Worm (Caenorhabditis elegans) whole organism, mixed stage, embryonic: Measurements from ENCODE around the gene ajm-1.

Experiments
- M03D4.4 ChIP-seq: sonication (generic microtip); optimal IDR thresholded peaks from 2 replicates; lab custom pipeline; 2017; ENCODE audit warnings: mild to moderate bottlenecking, missing genetic modification characterization, missing compliant biosample characterization
- bed-3 ChIP-seq: fragments of 200-800 bp; sonication (Bioruptor generic); optimal IDR thresholded peaks from 3 replicates; lab custom pipeline; 2018; ENCODE audit warnings: mild to moderate bottlenecking, missing genetic modification characterization, moderate library complexity, missing compliant biosample characterization
- blmp-1 ChIP-seq: fragments of 150-350 bp; optimal IDR thresholded peaks from 2 replicates; lab custom pipeline; 2014; ENCODE audit warnings: missing biosample characterization, missing genetic modification characterization
- ceh-43 ChIP-seq: fragments of 200-800 bp; sonication (Bioruptor generic); optimal IDR thresholded peaks from 2 replicates; lab custom pipeline; 2018; ENCODE audit warnings: mild to moderate bottlenecking, missing genetic modification characterization, moderate library complexity, missing compliant biosample characterization
- ces-1 ChIP-seq: fragments of 150-350 bp; optimal IDR thresholded peaks from 2 replicates; lab custom pipeline; 2014; ENCODE audit warnings: missing biosample characterization, missing genetic modification reagents, missing genetic modification characterization
- elt-1 ChIP-seq: sonication (generic microtip); optimal IDR thresholded peaks from 2 replicates; lab custom pipeline; 2017; ENCODE audit warnings: missing genetic modification characterization, mild to moderate bottlenecking, missing compliant biosample characterization, antibody characterized with exemption, moderate library complexity, borderline replicate concordance; ENCODE audit not compliant: insufficient read depth
- elt-3 ChIP-seq: fragments of 150-350 bp; optimal IDR thresholded peaks from 2 replicates; lab custom pipeline; 2014; ENCODE audit warnings: missing biosample characterization, missing genetic modification characterization
- flh-1 ChIP-seq: fragments of 200-800 bp; sonication (Bioruptor generic); optimal IDR thresholded peaks from 2 replicates; lab custom pipeline; 2018; ENCODE audit warnings: mild to moderate bottlenecking, missing genetic modification characterization, moderate library complexity, missing compliant biosample characterization
- ham-2 ChIP-seq: fragments of 200-800 bp; sonication (Bioruptor generic); optimal IDR thresholded peaks from 2 replicates; lab custom pipeline; 2018; ENCODE audit warnings: mild to moderate bottlenecking, missing genetic modification characterization, missing compliant biosample characterization
- hlh-1 ChIP-seq: fragments of 150-350 bp; optimal IDR thresholded peaks from 2 replicates; lab custom pipeline; 2014; ENCODE audit warnings: missing biosample characterization, missing genetic modification reagents, missing genetic modification characterization
- lin-13 ChIP-seq: fragments of 150-350 bp; optimal IDR thresholded peaks from 2 replicates; lab custom pipeline; 2014; ENCODE audit warnings: missing biosample characterization, missing genetic modification characterization
- lsy-2 ChIP-seq: fragments of 150-350 bp; optimal IDR thresholded peaks from 2 replicates; lab custom pipeline; 2014; ENCODE audit warnings: missing biosample characterization, missing genetic modification characterization
- mab-5 ChIP-seq: fragments of 150-350 bp; optimal IDR thresholded peaks from 2 replicates; lab custom pipeline; 2014; ENCODE audit warnings: missing biosample characterization, missing genetic modification characterization
- mep-1 ChIP-seq: fragments of 150-350 bp; optimal IDR thresholded peaks from 2 replicates; lab custom pipeline; 2017; ENCODE audit warnings: missing biosample characterization, missing genetic modification reagents, missing genetic modification characterization, inconsistent platforms
- mls-2 ChIP-seq: sonication (generic microtip); optimal IDR thresholded peaks from 2 replicates; lab custom pipeline; 2016; ENCODE audit warnings: mild to moderate bottlenecking, missing genetic modification characterization, moderate library complexity, missing compliant biosample characterization
- nhr-12 ChIP-seq: fragments of 150-350 bp; optimal IDR thresholded peaks from 2 replicates; lab custom pipeline; 2014; ENCODE audit warnings: missing biosample characterization, missing genetic modification characterization
- nhr-2 ChIP-seq: fragments of 150-350 bp; optimal IDR thresholded peaks from 2 replicates; lab custom pipeline; 2014; ENCODE audit warnings: missing biosample characterization, missing genetic modification characterization
- nhr-237 ChIP-seq: fragments of 150-350 bp; optimal IDR thresholded peaks from 2 replicates; lab custom pipeline; 2014; ENCODE audit warnings: missing biosample characterization, missing genetic modification characterization
- nhr-28 ChIP-seq: fragments of 150-350 bp; optimal IDR thresholded peaks from 2 replicates; lab custom pipeline; 2014; ENCODE audit warnings: missing biosample characterization, missing genetic modification characterization
- nhr-76 ChIP-seq: sonication (generic microtip); optimal IDR thresholded peaks from 2 replicates; lab custom pipeline; 2017; ENCODE audit warnings: missing biosample characterization, missing genetic modification characterization
- pha-4 ChIP-seq: fragments of 150-350 bp; optimal IDR thresholded peaks from 2 replicates; lab custom pipeline; 2018; ENCODE audit warnings: missing biosample characterization, missing genetic modification reagents, missing genetic modification characterization
- sem-2 ChIP-seq: fragments of 200-800 bp; sonication (Bioruptor generic); optimal IDR thresholded peaks from 2 replicates; lab custom pipeline; 2018; ENCODE audit warnings: mild to moderate bottlenecking, missing genetic modification characterization, missing compliant biosample characterization
- sptf-1 ChIP-seq: sonication (generic microtip); optimal IDR thresholded peaks from 2 replicates; lab custom pipeline; 2017; ENCODE audit warnings: mild to moderate bottlenecking, missing genetic modification characterization, moderate library complexity, missing compliant biosample characterization
- tbx-8 ChIP-seq: fragments of 200-800 bp; sonication (Bioruptor generic); optimal IDR thresholded peaks from 2 replicates; lab custom pipeline; 2018; ENCODE audit warnings: mild to moderate bottlenecking, missing genetic modification characterization, moderate library complexity, missing compliant biosample characterization
- unc-120 ChIP-seq: sonication (generic microtip); optimal IDR thresholded peaks from 2 replicates; lab custom pipeline; 2017; ENCODE audit warnings: missing genetic modification characterization, missing compliant biosample characterization; ENCODE audit not compliant: poor library complexity, severe bottlenecking
- unc-62 ChIP-seq: fragments of 150-350 bp; optimal IDR thresholded peaks from 2 replicates; lab custom pipeline; 2014; ENCODE audit warnings: missing biosample characterization, missing genetic modification reagents, missing genetic modification characterization
- zip-8 ChIP-seq: fragments of 150-350 bp; optimal IDR thresholded peaks from 2 replicates; lab custom pipeline; 2014; ENCODE audit warnings: missing biosample characterization, missing genetic modification characterization
- ztf-11 ChIP-seq: fragments of 150-350 bp; optimal IDR thresholded peaks from 2 replicates; lab custom pipeline; 2014; ENCODE audit warnings: missing biosample characterization, missing genetic modification characterization

Gene ajm-1

DNA sequence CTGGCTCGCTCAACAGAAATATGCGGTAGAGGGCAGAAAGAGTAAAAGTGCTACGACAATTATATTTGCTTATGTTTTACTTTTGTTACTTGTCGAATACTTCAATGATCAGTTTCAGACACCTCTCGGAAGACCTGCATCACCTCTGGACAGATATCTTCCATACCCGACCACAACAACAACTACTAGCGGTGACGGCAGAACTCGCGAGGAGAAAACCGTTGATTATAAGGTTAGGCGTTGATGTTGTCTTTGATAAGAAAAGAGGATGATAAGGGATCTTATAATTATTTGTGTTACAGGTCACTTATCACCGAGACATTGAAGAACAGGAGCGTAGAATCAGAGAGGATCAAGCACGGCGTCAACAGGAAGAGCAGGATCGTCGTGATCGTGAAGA is 22.3 kb downstream of the ajm-1 start:
- TF ChIP-seq nhr-12 (tag; lab: Kevin White, UChicago) (no peak), pha-4 (tag; lab: Kevin White, UChicago) (no peak), ces-1 (GFP tag; lab: Kevin White, UChicago) (no peak)

DNA sequence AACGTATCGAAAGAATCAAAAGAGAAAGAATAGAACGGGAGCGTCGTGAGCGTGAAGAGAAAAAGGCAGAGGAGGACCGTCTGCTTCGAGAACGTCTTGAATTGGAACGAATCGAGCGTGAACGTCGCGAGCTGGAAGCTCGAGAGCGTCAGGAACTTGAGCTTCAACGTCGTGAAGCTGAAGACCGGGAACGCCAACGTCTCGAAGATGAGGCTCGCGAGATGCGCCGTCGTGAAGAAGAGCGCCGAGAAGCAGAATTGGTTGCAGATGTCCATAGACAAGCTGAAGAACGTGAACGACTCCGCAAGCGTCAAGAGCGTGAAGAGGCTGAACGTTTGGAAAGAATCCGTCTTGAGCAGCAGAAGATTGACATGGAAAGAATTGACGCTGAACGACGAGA is 23.1 kb downstream of the ajm-1 start:
- TF ChIP-seq M03D4.4: no peak
- no peak for TF ChIP-seq pha-4 (tag; lab: Kevin White, UChicago)

DNA sequence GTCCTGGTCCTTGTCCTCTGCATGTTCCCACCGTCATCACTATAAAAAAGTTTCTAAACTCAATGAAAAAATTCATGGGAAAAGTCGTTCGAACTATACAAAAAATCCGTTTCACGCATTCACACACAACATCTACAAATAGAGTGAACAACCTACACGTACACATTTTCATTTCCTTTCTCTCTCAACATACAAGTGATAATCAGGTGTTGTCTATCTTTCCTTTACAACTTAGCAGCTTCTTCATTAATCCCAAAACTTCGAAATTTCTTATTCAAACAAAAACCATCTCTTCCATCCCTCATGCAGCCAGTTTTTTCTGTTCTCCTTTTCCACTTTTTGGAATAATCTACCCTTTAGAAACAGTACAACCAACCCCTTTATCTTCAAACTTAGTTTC is 25.1 kb downstream of the ajm-1 start:
- no peak for TF ChIP-seq tbx-8 (GFP tag; lab: Kevin White, UChicago)
- no peak for TF ChIP-seq unc-120
- no peak for TF ChIP-seq ces-1 (GFP tag; lab: Kevin White, UChicago)
- TF ChIP-seq mls-2: no peak
- no peak for TF ChIP-seq ham-2
- TF ChIP-seq nhr-237 (tag; lab: Kevin White, UChicago): no peak
- TF ChIP-seq elt-3: no peak
- TF ChIP-seq unc-62 (GFP tag; lab: Kevin White, UChicago): no peak
- no peak for TF ChIP-seq ztf-11 (tag; lab: Kevin White, UChicago)
- TF ChIP-seq nhr-28 (tag; lab: Kevin White, UChicago): no peak
- no peak for TF ChIP-seq hlh-1
- TF ChIP-seq nhr-12 (tag; lab: Kevin White, UChicago): no peak
- TF ChIP-seq nhr-2: no peak
- no peak for TF ChIP-seq sem-2
- TF ChIP-seq ceh-43 (GFP tag; lab: Kevin White, UChicago): no peak

ce11 chrX:9111585-9111984 is 28.8 kb downstream of the ajm-1 start:
- TF ChIP-seq sem-2 (no peak), nhr-2 (no peak), ham-2 (no peak), nhr-237 (tag; lab: Kevin White, UChicago) (no peak), hlh-1 (no peak), nhr-28 (tag; lab: Kevin White, UChicago) (no peak), zip-8 (tag; lab: Kevin White, UChicago) (no peak), lin-13 (no peak), bed-3 (no peak)

DNA sequence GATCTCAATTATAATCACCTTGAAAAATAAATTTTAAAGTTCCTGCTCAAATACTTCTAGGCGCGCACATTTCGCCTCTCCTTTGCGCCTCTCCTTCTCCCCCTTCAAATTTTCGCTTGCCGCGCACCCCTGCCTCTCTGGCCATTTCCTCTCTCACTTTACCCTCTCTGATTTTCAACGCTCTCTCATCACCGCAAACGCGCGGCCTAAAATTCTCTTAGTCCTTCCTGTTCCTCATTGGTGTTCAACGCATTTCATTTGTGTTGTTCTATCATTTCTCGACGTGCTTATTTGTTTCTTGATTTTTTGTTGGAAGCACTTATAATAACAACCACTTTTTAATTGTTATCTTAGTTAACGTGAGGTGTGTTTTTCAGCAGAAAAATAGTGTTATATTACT is 31.1 kb downstream of the ajm-1 start, which contains the start of gene C25A11.2:
Gene C25A11.2, plus strand, starts transcription at position 238 of the 400 bp plus-strand sequence.
- TF ChIP-seq sptf-1 (peak; percentile 10), lin-13 (peak; percentile 11), pha-4 (tag; lab: Kevin White, UChicago) (peak; percentile 21), ces-1 (GFP tag; lab: Kevin White, UChicago) (peak; percentile 53), unc-120 (no peak), mep-1 (tag; lab: Kevin White, UChicago) (peak; percentile 24), lsy-2 (tag; lab: Kevin White, UChicago) (peak; percentile 14), blmp-1 (tag; lab: Kevin White, UChicago) (no peak)
- TF ChIP-seq, all 35 proteins: peak for 6

DNA sequence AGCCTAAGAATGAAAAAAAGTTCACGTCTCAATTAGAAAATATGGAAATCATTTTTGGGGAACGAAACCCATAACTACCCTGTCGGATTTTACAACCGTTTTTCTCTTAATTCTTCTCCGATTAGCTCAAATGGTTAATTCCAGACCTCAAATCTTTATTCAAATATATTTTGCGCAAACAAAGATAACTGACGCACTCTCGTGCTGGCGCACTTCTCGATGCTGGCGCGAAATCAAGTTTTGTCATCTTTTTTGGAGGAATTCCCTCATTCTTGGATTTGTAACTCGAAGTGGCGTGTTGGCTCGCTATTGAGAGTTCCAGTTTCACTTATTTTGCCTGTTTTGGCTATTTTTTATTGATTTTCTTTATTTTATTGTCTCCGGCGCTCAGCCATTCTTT is 34.8 kb downstream of the ajm-1 start:
- TF ChIP-seq elt-1: no peak

- TF ChIP-seq sptf-1 (peak; percentile 32), elt-1 (peak; percentile 56), mls-2 (peak; percentile 5)
Observed at ce11 chrX:9118741-9119140, 36.0 kb downstream of the ajm-1 start.

- TF ChIP-seq unc-120 (no peak), flh-1 (GFP tag; lab: Kevin White, UChicago) (no peak), bed-3 (no peak), M03D4.4 (no peak), mab-5 (tag; lab: Kevin White, UChicago) (no peak), nhr-76 (tag; lab: Kevin White, UChicago) (no peak)
Observed at ce11 chrX:9137402-9137801, 54.7 kb downstream of the ajm-1 start, which contains the start of gene B0563.6. B0563.6 (plus strand) TSS chrX:9137702.
